Worm (Caenorhabditis elegans) whole organism, L3 larva: ENCODE measurements around the gene cutl-4.

ENCODE experiments used
- egl-27 ChIP-seq: sonication (generic microtip); optimal IDR thresholded peaks from 4 replicates; lab custom pipeline; 2017; ENCODE audit warnings: missing biosample characterization, missing genetic modification reagents, missing genetic modification characterization
- eor-1 ChIP-seq, 2 experiments: fragments of 150-350 bp; optimal IDR thresholded peaks; 2 replicates each; lab custom pipeline; 2014 to 2018; ENCODE audit warnings: missing biosample characterization in 2 of 2, missing genetic modification characterization in 2 of 2
- fos-1 ChIP-seq: fragments of 150-350 bp; optimal IDR thresholded peaks from 2 replicates; lab custom pipeline; 2014; ENCODE audit warnings: missing biosample characterization, missing genetic modification characterization
- nhr-11 ChIP-seq: fragments of 150-350 bp; optimal IDR thresholded peaks from 2 replicates; lab custom pipeline; 2014; ENCODE audit warnings: missing biosample characterization, missing genetic modification characterization
- nhr-43 ChIP-seq: sonication (generic microtip); optimal IDR thresholded peaks from 2 replicates; lab custom pipeline; 2016; ENCODE audit warnings: mild to moderate bottlenecking, missing genetic modification characterization, missing compliant biosample characterization; ENCODE audit not compliant: poor library complexity, severe bottlenecking
- unc-39 ChIP-seq: sonication (generic microtip); optimal IDR thresholded peaks from 4 replicates; lab custom pipeline; 2017; ENCODE audit warnings: missing biosample characterization, missing genetic modification characterization
- unc-62 ChIP-seq: fragments of 150-350 bp; sonication (generic microtip); optimal IDR thresholded peaks from 4 replicates; lab custom pipeline; 2014; ENCODE audit warnings: missing biosample characterization, missing genetic modification reagents, missing genetic modification characterization

ce11 chrV:17696753-17697152, 42.9 kb downstream of the cutl-4 start, which contains the start of gene spp-29:
- TF ChIP-seq nhr-11, result no peak
- TF ChIP-seq unc-39, result no peak
- TF ChIP-seq fos-1, result no peak
- TF ChIP-seq eor-1 (tag; optimal IDR thresholded peaks at IDR 0.05; lab: Kevin White, UChicago), result no peak
- no peak for TF ChIP-seq egl-27 (tag; lab: Kevin White, UChicago)
- TF ChIP-seq unc-62 (GFP tag; lab: Kevin White, UChicago), result no peak
- no peak for TF ChIP-seq nhr-43
